Worm (Caenorhabditis elegans): ENCODE measurements around the gene oac-39.

oac-39 gene

ce11 chrV:258730-259129 lies 7.2 kb upstream of the oac-39 start, which contains the start of gene nhr-204:
TSS of gene nhr-204 (minus strand) at chrV:258830.
- TF ChIP-seq ama-1 (optimal IDR thresholded peaks at IDR 0.05) (no peak), ama-1 (GFP tag; optimal IDR thresholded peaks at IDR 0.05) (no peak), F49E8.2 (tag; optimal IDR thresholded peaks at IDR 0.05; ENCODE audit: insufficient read depth) (no peak), ccch-3 (GFP tag; optimal IDR thresholded peaks at IDR 0.05) (no peak), ztf-22 (GFP tag; optimal IDR thresholded peaks at IDR 0.05) (no peak), K11D2.4 (GFP tag; IDR thresholded peaks at IDR 0.05) (no peak), Y53F4B.3 (GFP tag; IDR thresholded peaks at IDR 0.05) (no peak), T26A5.8 (tag; optimal IDR thresholded peaks at IDR 0.05) (no peak)

- TF ChIP-seq ceh-100 (GFP tag; IDR thresholded peaks at IDR 0.05) (no peak), sptf-2 (GFP tag; optimal IDR thresholded peaks at IDR 0.05) (no peak), ZK185.1 (tag; optimal IDR thresholded peaks at IDR 0.05; ENCODE audit: poor library complexity, severe bottlenecking) (no peak), attf-5 (GFP tag; optimal IDR thresholded peaks at IDR 0.05) (no peak), tbx-9 (tag; optimal IDR thresholded peaks at IDR 0.05; ENCODE audit: borderline replicate concordance) (no peak), zim-3 (tag; optimal IDR thresholded peaks at IDR 0.05) (no peak), ets-4 (GFP tag; optimal IDR thresholded peaks at IDR 0.05) (no peak), madf-8 (GFP tag; conservative IDR thresholded peaks at IDR 0.05) (no peak), ztf-6 (GFP tag; IDR thresholded peaks at IDR 0.05) (no peak), fkh-3 (tag; optimal IDR thresholded peaks at IDR 0.05) (no peak), ekl-4 (GFP tag; IDR thresholded peaks at IDR 0.05) (no peak), F57A8.1 (GFP tag; optimal IDR thresholded peaks at IDR 0.05) (no peak), ztf-18 (tag; optimal IDR thresholded peaks at IDR 0.05) (no peak), egl-18 (GFP tag; IDR thresholded peaks at IDR 0.05) (no peak), F49E8.2 (tag; optimal IDR thresholded peaks at IDR 0.05; ENCODE audit: insufficient read depth) (no peak)
These were observed 3.0 kb upstream of the oac-39 start, which contains the start of gene str-121 for ce11 chrV:254591-254990. TSS of gene str-121 (minus strand) at chrV:254691.

- TF ChIP-seq mel-28 (tag; optimal IDR thresholded peaks at IDR 0.05; ENCODE audit: borderline replicate concordance) = no peak
- TF ChIP-seq ztf-18 (tag; optimal IDR thresholded peaks at IDR 0.05) = no peak
- TF ChIP-seq nhr-120 (GFP tag; IDR thresholded peaks at IDR 0.05) = no peak
- TF ChIP-seq somi-1 (GFP tag; optimal IDR thresholded peaks at IDR 0.05) = no peak
- TF ChIP-seq die-1 (tag; optimal IDR thresholded peaks at IDR 0.05) = no peak
- TF ChIP-seq T07F8.4 (tag; optimal IDR thresholded peaks at IDR 0.05) = no peak
- no peak for TF ChIP-seq ceh-100 (GFP tag; IDR thresholded peaks at IDR 0.05)
- no peak for TF ChIP-seq ztf-3 (GFP tag; optimal IDR thresholded peaks at IDR 0.05)
- TF ChIP-seq snpc-1.1 (tag; optimal IDR thresholded peaks at IDR 0.05; ENCODE audit: insufficient read depth) = no peak
These were observed 2.9 kb downstream of the oac-39 start for ce11 chrV:248636-249035.

ce11 chrV:247576-247975 lies 4.0 kb downstream of the oac-39 start:
- TF ChIP-seq chd-7 (tag; optimal IDR thresholded peaks at IDR 0.05) = no peak

DNA sequence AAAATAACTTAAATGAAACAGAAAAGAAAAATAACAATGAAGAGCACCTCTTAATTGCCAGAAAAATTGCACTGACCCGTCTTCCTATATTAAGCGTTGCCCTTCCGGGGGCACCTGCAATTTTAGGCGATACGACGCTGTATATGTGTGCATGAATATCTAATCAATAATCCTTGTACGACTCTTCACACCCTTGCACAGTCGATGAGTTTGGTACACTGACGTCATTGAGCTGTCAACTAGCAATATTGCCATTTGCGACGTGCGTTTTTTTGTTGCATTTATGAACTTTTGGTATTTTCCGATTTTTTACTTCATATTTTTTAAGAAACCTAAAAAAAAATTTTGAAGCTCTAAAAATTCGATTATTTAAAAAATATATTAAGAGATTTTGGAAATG lies 5.5 kb downstream of the oac-39 start, which contains the start of gene kin-34:
kin-34 (minus strand) TSS at position 101 of the 400 bp plus-strand sequence.
- no peak for TF ChIP-seq chd-7 (tag; optimal IDR thresholded peaks at IDR 0.05)
- TF ChIP-seq hlh-12 (tag; optimal IDR thresholded peaks at IDR 0.05) = no peak

DNA sequence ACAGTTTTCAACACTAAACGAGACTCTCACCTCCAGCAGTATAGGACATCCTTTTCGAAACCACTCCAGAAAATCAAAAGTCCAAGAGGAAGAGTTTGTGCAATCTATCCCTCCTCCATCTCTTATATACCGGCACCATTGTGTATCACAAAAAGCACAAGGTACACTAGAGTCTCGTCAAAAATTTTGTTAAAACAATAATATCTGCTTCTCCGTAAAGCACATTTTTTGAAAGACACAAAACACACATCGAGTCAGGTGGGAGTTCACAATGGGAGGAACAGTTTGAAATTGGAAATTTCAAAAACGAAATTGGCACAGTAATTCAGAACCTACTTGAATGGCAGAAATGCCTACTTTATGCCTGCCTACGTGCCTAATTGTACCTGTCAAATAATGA lies 9.0 kb downstream of the oac-39 start, which contains the start of gene R02C2.7:
R02C2.7 (minus strand) TSS at position 101 of the 400 bp plus-strand sequence.
- TF ChIP-seq F52B5.7 (tag; optimal IDR thresholded peaks at IDR 0.05) = no peak
- TF ChIP-seq attf-6 (GFP tag; IDR thresholded peaks at IDR 0.05) = no peak
- TF ChIP-seq egl-44 (GFP tag; IDR thresholded peaks at IDR 0.05) = no peak
